Worm (Caenorhabditis elegans) whole organism, L4/young adult: ENCODE data around the gene H34I24.2.

Source experiments
- W03F9.2 ChIP-seq: fragments of 150-350 bp; optimal IDR thresholded peaks from 2 replicates; lab custom pipeline; 2014; ENCODE audit warnings: missing biosample characterization, missing genetic modification characterization
- dao-5 ChIP-seq: sonication (generic microtip); optimal IDR thresholded peaks from 2 replicates; lab custom pipeline; 2016; ENCODE audit warnings: missing genotype, missing genetic modification characterization, moderate library complexity, missing compliant biosample characterization
- him-1 ChIP-seq: sonication (generic microtip); optimal IDR thresholded peaks from 2 replicates; lab custom pipeline; 2016; ENCODE audit warnings: missing genotype, missing genetic modification reagents, missing genetic modification characterization, missing compliant biosample characterization

DNA sequence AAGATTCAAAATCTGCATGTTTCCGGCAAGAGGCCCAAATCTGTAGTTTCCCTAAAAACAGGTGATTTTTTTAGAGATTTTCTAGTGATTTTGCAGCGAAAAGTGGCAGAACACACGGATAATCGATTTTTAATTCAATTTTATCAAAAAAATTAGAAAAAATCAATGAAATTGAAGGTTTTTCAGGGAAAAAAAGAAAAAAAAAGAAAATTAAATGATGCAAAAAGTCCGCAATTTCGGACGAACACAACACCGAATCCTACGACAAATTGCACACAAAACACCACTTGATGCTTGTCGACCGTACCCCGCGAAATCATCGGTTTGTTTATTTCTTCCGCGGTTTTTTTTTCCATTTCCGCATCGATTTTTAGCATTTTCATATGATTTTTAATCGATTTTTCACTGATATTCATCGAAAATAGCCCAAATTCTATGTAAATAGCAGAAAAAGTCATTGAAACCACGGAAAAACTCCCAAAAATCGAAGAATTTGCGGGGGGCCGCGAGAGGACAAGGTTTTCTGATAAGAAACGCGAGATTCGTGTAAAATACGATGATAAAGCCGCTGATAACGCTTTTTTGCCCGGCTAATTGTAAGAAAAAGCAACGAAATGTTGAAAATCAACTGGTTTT, 26.8 kb upstream of the H34I24.2 start, which contains the start of gene tufm-1:
- no peak for TF ChIP-seq him-1 (tag; lab: Kevin White, UChicago)
- TF ChIP-seq W03F9.2 (tag; lab: Kevin White, UChicago), result peak; percentile 77
- TF ChIP-seq dao-5 (tag; lab: Kevin White, UChicago), result no peak
